Worm (Caenorhabditis elegans): ENCODE results near the gene nspb-11.

Gene nspb-11

ce11 chrII:12935259-12935658, 28.1 kb downstream of the nspb-11 start, which contains the start of gene lips-9:
lips-9 (minus strand) TSS chrII:12935359.
- no peak for TF ChIP-seq hlh-1 (tag; optimal IDR thresholded peaks at IDR 0.05)
- TF ChIP-seq cnd-1 (tag; optimal IDR thresholded peaks at IDR 0.05), result no peak
- no peak for TF ChIP-seq lin-32 (GFP tag; optimal IDR thresholded peaks at IDR 0.05)
- no peak for TF ChIP-seq zip-8 (tag; optimal IDR thresholded peaks at IDR 0.05)
- no peak for TF ChIP-seq ceh-83 (GFP tag; optimal IDR thresholded peaks at IDR 0.05)
- TF ChIP-seq nhr-28 (tag; optimal IDR thresholded peaks at IDR 0.05), result no peak
- TF ChIP-seq elt-3 (tag; optimal IDR thresholded peaks at IDR 0.05), result no peak
- TF ChIP-seq nhr-76 (tag; optimal IDR thresholded peaks at IDR 0.05), result no peak
- TF ChIP-seq unc-39 (tag; optimal IDR thresholded peaks at IDR 0.05), result no peak
- no peak for TF ChIP-seq sem-2 (GFP tag; optimal IDR thresholded peaks at IDR 0.05)
- TF ChIP-seq ceh-43 (GFP tag; optimal IDR thresholded peaks at IDR 0.05), result no peak
- no peak for TF ChIP-seq lsy-2 (tag; optimal IDR thresholded peaks at IDR 0.05)
- no peak for TF ChIP-seq mep-1 (tag; optimal IDR thresholded peaks at IDR 0.05)

ce11 chrII:12939161-12939560, 32.0 kb downstream of the nspb-11 start:
- TF ChIP-seq unc-39 (tag; optimal IDR thresholded peaks at IDR 0.05) (no peak), ces-1 (GFP tag; optimal IDR thresholded peaks at IDR 0.05) (peak; percentile 61), sptf-1 (tag; optimal IDR thresholded peaks at IDR 0.05) (no peak), hlh-1 (tag; optimal IDR thresholded peaks at IDR 0.05) (no peak)

- TF ChIP-seq lsy-2 (tag; optimal IDR thresholded peaks at IDR 0.05), result no peak
- TF ChIP-seq cnd-1 (tag; optimal IDR thresholded peaks at IDR 0.05), result no peak
- TF ChIP-seq unc-120 (tag; optimal IDR thresholded peaks at IDR 0.05; ENCODE audit: poor library complexity, severe bottlenecking), result no peak
- no peak for TF ChIP-seq sptf-1 (tag; optimal IDR thresholded peaks at IDR 0.05)
- TF ChIP-seq elt-1 (tag; optimal IDR thresholded peaks at IDR 0.05; ENCODE audit: borderline replicate concordance, insufficient read depth), result no peak
- TF ChIP-seq ces-1 (GFP tag; optimal IDR thresholded peaks at IDR 0.05), result no peak
- no peak for TF ChIP-seq snpc-4 (tag; optimal IDR thresholded peaks at IDR 0.05)
- TF ChIP-seq unc-62 (GFP tag; optimal IDR thresholded peaks at IDR 0.05), result no peak
- no peak for TF ChIP-seq mep-1 (tag; optimal IDR thresholded peaks at IDR 0.05)
- TF ChIP-seq flh-1 (GFP tag; optimal IDR thresholded peaks at IDR 0.05), result no peak
- no peak for TF ChIP-seq lin-32 (GFP tag; optimal IDR thresholded peaks at IDR 0.05)
- TF ChIP-seq nhr-237 (tag; optimal IDR thresholded peaks at IDR 0.05), result no peak
- TF ChIP-seq ham-2 (GFP tag; optimal IDR thresholded peaks at IDR 0.05), result no peak
- TF ChIP-seq blmp-1 (tag; optimal IDR thresholded peaks at IDR 0.05), result no peak
- no peak for TF ChIP-seq sem-2 (GFP tag; optimal IDR thresholded peaks at IDR 0.05)
These were observed 32.6 kb downstream of the nspb-11 start, which contains the start of gene arrd-10 for ce11 chrII:12939801-12940200. arrd-10 (plus strand) TSS chrII:12940101.

- TF ChIP-seq mab-5 (tag; optimal IDR thresholded peaks at IDR 0.05), result no peak
- TF ChIP-seq lsy-2 (tag; optimal IDR thresholded peaks at IDR 0.05), result no peak
- peak; percentile 96 for TF ChIP-seq elt-3 (tag; optimal IDR thresholded peaks at IDR 0.05)
- TF ChIP-seq zip-8 (tag; optimal IDR thresholded peaks at IDR 0.05), result no peak
These were observed 35.3 kb downstream of the nspb-11 start for ce11 chrII:12942496-12942895.

ce11 chrII:12944587-12945126, 37.5 kb downstream of the nspb-11 start:
- TF ChIP-seq zip-8 (tag; optimal IDR thresholded peaks at IDR 0.05), result no peak
- TF ChIP-seq lsy-2 (tag; optimal IDR thresholded peaks at IDR 0.05), result peak; percentile 48
- peak; percentile 52 for TF ChIP-seq unc-120 (tag; optimal IDR thresholded peaks at IDR 0.05; ENCODE audit: poor library complexity, severe bottlenecking)
- TF ChIP-seq sem-2 (GFP tag; optimal IDR thresholded peaks at IDR 0.05), result peak; percentile 69
- no peak for TF ChIP-seq nhr-2 (tag; optimal IDR thresholded peaks at IDR 0.05)
- TF ChIP-seq bed-3 (GFP tag; optimal IDR thresholded peaks at IDR 0.05), result peak; percentile 61
- peak; percentile 89 for TF ChIP-seq lin-13 (tag; optimal IDR thresholded peaks at IDR 0.05)
- TF ChIP-seq hlh-1 (tag; optimal IDR thresholded peaks at IDR 0.05), result no peak
- peak; percentile 69 for TF ChIP-seq ham-2 (GFP tag; optimal IDR thresholded peaks at IDR 0.05)
- no peak for TF ChIP-seq nhr-12 (tag; optimal IDR thresholded peaks at IDR 0.05)
- TF ChIP-seq nhr-237 (tag; optimal IDR thresholded peaks at IDR 0.05), result peak; percentile 1
- no peak for TF ChIP-seq nhr-76 (tag; optimal IDR thresholded peaks at IDR 0.05)
- TF ChIP-seq mab-5 (tag; optimal IDR thresholded peaks at IDR 0.05), result no peak
- no peak for TF ChIP-seq flh-1 (GFP tag; optimal IDR thresholded peaks at IDR 0.05)
- TF ChIP-seq ceh-39 (tag; optimal IDR thresholded peaks at IDR 0.05), result peak; percentile 53
- TF ChIP-seq nhr-28 (tag; optimal IDR thresholded peaks at IDR 0.05), result no peak
- peak; percentile 34 for TF ChIP-seq ceh-43 (GFP tag; optimal IDR thresholded peaks at IDR 0.05)
- TF ChIP-seq elt-3 (tag; optimal IDR thresholded peaks at IDR 0.05), result peak; percentile 82
- TF ChIP-seq blmp-1 (tag; optimal IDR thresholded peaks at IDR 0.05), result no peak
- no peak for TF ChIP-seq elt-1 (tag; optimal IDR thresholded peaks at IDR 0.05; ENCODE audit: borderline replicate concordance, insufficient read depth)
- peak; percentile 71 for TF ChIP-seq ceh-83 (GFP tag; optimal IDR thresholded peaks at IDR 0.05)
- TF ChIP-seq drap-1 (GFP tag; optimal IDR thresholded peaks at IDR 0.05), result peak; percentile 79
- peak; percentile 30 for TF ChIP-seq lin-32 (GFP tag; optimal IDR thresholded peaks at IDR 0.05)
- TF ChIP-seq pha-4 (tag; optimal IDR thresholded peaks at IDR 0.05), result peak; percentile 76
- peak; percentile 76 for TF ChIP-seq mls-2 (tag; optimal IDR thresholded peaks at IDR 0.05)
- no peak for TF ChIP-seq unc-39 (tag; optimal IDR thresholded peaks at IDR 0.05)
- peak; percentile 77 for TF ChIP-seq M03D4.4 (tag; optimal IDR thresholded peaks at IDR 0.05)
- TF ChIP-seq ztf-11 (tag; optimal IDR thresholded peaks at IDR 0.05), result peak; percentile 29
- TF ChIP-seq ces-1 (GFP tag; optimal IDR thresholded peaks at IDR 0.05), result peak; percentile 21
- no peak for TF ChIP-seq unc-62 (GFP tag; optimal IDR thresholded peaks at IDR 0.05)
- peak; percentile 77 for TF ChIP-seq sptf-1 (tag; optimal IDR thresholded peaks at IDR 0.05)
- TF ChIP-seq cnd-1 (tag; optimal IDR thresholded peaks at IDR 0.05), result peak; percentile 85
- TF ChIP-seq tbx-8 (GFP tag; optimal IDR thresholded peaks at IDR 0.05), result peak; percentile 53
- TF ChIP-seq snpc-4 (tag; optimal IDR thresholded peaks at IDR 0.05), result no peak
- TF ChIP-seq mep-1 (tag; optimal IDR thresholded peaks at IDR 0.05), result peak; percentile 57
